Worm (Caenorhabditis elegans) whole organism, L2 larva: Measurements from ENCODE around the gene M153.3.

Experiments used
- ceh-16 ChIP-seq: fragments of 150-350 bp; optimal IDR thresholded peaks from 2 replicates; lab custom pipeline; 2014; ENCODE audit warnings: missing biosample characterization, missing genetic modification characterization
- lsy-2 ChIP-seq, 2 experiments: fragments of 150-350 bp in 1 of 2; sonication (generic microtip) in 1 of 2; optimal IDR thresholded peaks; 2 replicates each; lab custom pipeline; 2014 to 2017; ENCODE audit warnings: missing biosample characterization in 2 of 2, missing genetic modification characterization in 2 of 2
- mdl-1 ChIP-seq, 2 experiments: fragments of 150-350 bp in 1 of 2; sonication (generic microtip) in 1 of 2; optimal IDR thresholded peaks; 2 replicates each; lab custom pipeline; 2017; ENCODE audit warnings: missing biosample characterization in 2 of 2, missing genetic modification characterization in 2 of 2
- nhr-11 ChIP-seq: fragments of 150-350 bp; optimal IDR thresholded peaks from 2 replicates; lab custom pipeline; 2014; ENCODE audit warnings: missing biosample characterization, missing genetic modification characterization
- unc-62 ChIP-seq: fragments of 150-350 bp; optimal IDR thresholded peaks from 2 replicates; lab custom pipeline; 2014; ENCODE audit warnings: missing biosample characterization, missing genetic modification reagents, missing genetic modification characterization

DNA sequence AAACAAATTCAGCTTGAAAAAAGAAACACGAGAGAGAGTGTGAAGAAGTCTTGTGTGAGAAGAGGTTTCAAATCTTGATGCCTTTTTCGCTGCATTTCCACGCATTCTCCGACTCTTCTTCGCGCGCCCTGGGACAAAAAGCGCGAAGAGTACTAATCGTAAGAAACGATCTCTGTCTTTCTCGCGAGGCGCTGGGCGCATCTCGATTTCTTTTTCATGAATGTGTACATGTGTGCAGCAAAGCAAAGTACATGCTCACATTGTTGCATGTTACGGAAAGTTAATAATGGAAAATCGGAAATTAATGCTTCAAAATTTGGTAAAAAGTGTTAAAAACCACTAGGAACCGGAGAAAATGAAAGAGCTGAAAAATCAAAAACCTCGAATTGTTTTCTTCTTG, 34.9 kb downstream of the M153.3 start:
- TF ChIP-seq unc-62 (no peak), lsy-2 (tag; optimal IDR thresholded peaks at IDR 0.05; lab: Kevin White, UChicago) (no peak), mdl-1 (tag; optimal IDR thresholded peaks at IDR 0.05; lab: Kevin White, UChicago) (no peak), ceh-16 (no peak), nhr-11 (tag; lab: Kevin White, UChicago) (no peak)
